Fruit fly (Drosophila melanogaster) whole organism, embryonic: ENCODE results near the gene Srp19.

ENCODE experiments used
- Atf3 ChIP-seq: fragments of 200-800 bp; sonication (Bioruptor generic); optimal IDR thresholded peaks from 3 replicates; lab custom pipeline; 2016; ENCODE audit warnings: missing biosample characterization, missing genetic modification characterization
- CG10959 ChIP-seq: fragments of 200-800 bp; sonication (Bioruptor generic); IDR thresholded peaks from 2 replicates; pipeline ENCODE4 v1.3.6; 2022; ENCODE audit warnings: missing biosample characterization, missing genetic modification characterization
- CG11456 ChIP-seq: fragments of 200-800 bp; sonication (Bioruptor generic); IDR thresholded peaks from 3 replicates; pipeline ENCODE4 v1.3.6; 2022; ENCODE audit warnings: missing biosample characterization, missing genetic modification characterization
- CG12391 ChIP-seq: fragments of 200-800 bp; sonication (Bioruptor generic); optimal IDR thresholded peaks from 3 replicates; lab custom pipeline; 2018; ENCODE audit warnings: missing biosample characterization, mild to moderate bottlenecking, missing genetic modification characterization, moderate library complexity
- CG17802 ChIP-seq: fragments of 200-800 bp; sonication (Bioruptor generic); optimal IDR thresholded peaks from 2 replicates; lab custom pipeline; 2018; ENCODE audit warnings: missing biosample characterization, mild to moderate bottlenecking, missing genetic modification characterization, moderate library complexity
- CG18619 ChIP-seq: fragments of 200-800 bp; sonication (Bioruptor generic); optimal IDR thresholded peaks from 3 replicates; lab custom pipeline; 2017; ENCODE audit warnings: missing biosample characterization, mild to moderate bottlenecking, missing genetic modification characterization
- CG31388 ChIP-seq: fragments of 200-800 bp; sonication (Bioruptor generic); optimal IDR thresholded peaks from 2 replicates; lab custom pipeline; 2016; ENCODE audit warnings: missing biosample characterization, missing genetic modification characterization
- CG4360 ChIP-seq: fragments of 200-800 bp; sonication (Bioruptor generic); IDR thresholded peaks from 2 replicates; pipeline ENCODE4 v1.3.6; 2022; ENCODE audit warnings: missing biosample characterization, missing genetic modification characterization
- CG6683 ChIP-seq: fragments of 200-800 bp; sonication (Bioruptor generic); optimal IDR thresholded peaks from 2 replicates; lab custom pipeline; 2017; ENCODE audit warnings: missing biosample characterization, mild to moderate bottlenecking, missing genetic modification characterization, missing genetic modification reagents
- CG6791 ChIP-seq: fragments of 200-800 bp; sonication (Bioruptor generic); IDR thresholded peaks from 3 replicates; pipeline ENCODE4 v1.3.6; 2022; ENCODE audit warnings: missing biosample characterization, missing genetic modification characterization; ENCODE audit not compliant: partially characterized antibody
- CG7372 ChIP-seq: fragments of 200-800 bp; sonication (Bioruptor generic); IDR thresholded peaks from 2 replicates; pipeline ENCODE4 v1.3.6; 2022; ENCODE audit warnings: missing biosample characterization, missing genetic modification characterization
- CG8290 ChIP-seq, 3 experiments: fragments of 200-800 bp; sonication (Bioruptor generic); optimal IDR thresholded peaks; 2 replicates each; lab custom pipeline; 2016 to 2019; ENCODE audit warnings: missing biosample characterization in 3 of 3, missing genetic modification characterization in 3 of 3, mild to moderate bottlenecking in 2 of 3, moderate library complexity in 1 of 3
- CG9609 ChIP-seq: fragments of 200-800 bp; sonication (Bioruptor generic); optimal IDR thresholded peaks from 3 replicates; lab custom pipeline; 2016; ENCODE audit warnings: missing biosample characterization, missing genetic modification characterization
- CoRest ChIP-seq: fragments of 200-800 bp; sonication (Bioruptor generic); optimal IDR thresholded peaks from 3 replicates; lab custom pipeline; 2018; ENCODE audit warnings: missing biosample characterization, mild to moderate bottlenecking, missing genetic modification characterization, moderate library complexity
- E2f2 ChIP-seq: fragments of 200-800 bp; sonication (Bioruptor generic); IDR thresholded peaks from 2 replicates; pipeline ENCODE4 v1.3.6; 2022; ENCODE audit warnings: missing biosample characterization, missing genetic modification characterization
- ERR ChIP-seq: fragments of 200-800 bp; sonication (Bioruptor generic); optimal IDR thresholded peaks from 2 replicates; lab custom pipeline; 2016; ENCODE audit warnings: missing biosample characterization, missing genetic modification characterization
- H15 ChIP-seq: fragments of 200-800 bp; sonication (Bioruptor generic); IDR thresholded peaks from 3 replicates; pipeline ENCODE4 v1.3.6; 2022; ENCODE audit warnings: missing biosample characterization, missing genetic modification characterization
- HHEX ChIP-seq: fragments of 200-800 bp; sonication (Bioruptor generic); optimal IDR thresholded peaks from 3 replicates; lab custom pipeline; 2017; ENCODE audit warnings: missing biosample characterization, mild to moderate bottlenecking, missing genetic modification characterization, missing genetic modification reagents
- HLH54F ChIP-seq: fragments of 200-800 bp; sonication (Bioruptor generic); optimal IDR thresholded peaks from 3 replicates; lab custom pipeline; 2016; ENCODE audit warnings: missing biosample characterization, missing genetic modification characterization
- Hr78 ChIP-seq, 2 experiments: fragments of 200-800 bp in 1 of 2; fragments of >200 bp in 1 of 2; sonication (Bioruptor generic) in 1 of 2; optimal IDR thresholded peaks; 2 replicates each; lab custom pipeline; 2017 to 2019; ENCODE audit warnings: missing biosample characterization in 2 of 2, missing genetic modification characterization in 2 of 2, mild to moderate bottlenecking in 1 of 2, moderate library complexity in 1 of 2
- Oaz ChIP-seq: fragments of 200-800 bp; sonication (Bioruptor generic); IDR thresholded peaks from 2 replicates; pipeline ENCODE4 v1.3.6; 2022; ENCODE audit warnings: missing biosample characterization, missing genetic modification characterization
- PHDP ChIP-seq: fragments of 200-800 bp; sonication (Bioruptor generic); optimal IDR thresholded peaks from 3 replicates; lab custom pipeline; 2018; ENCODE audit warnings: missing biosample characterization, mild to moderate bottlenecking, missing genetic modification characterization, moderate library complexity
- Ptx1 ChIP-seq: fragments of 200-800 bp; sonication (Bioruptor generic); IDR thresholded peaks from 2 replicates; pipeline ENCODE4 v1.3.6; 2022; ENCODE audit warnings: missing biosample characterization, missing genetic modification characterization
- Rfx ChIP-seq: fragments of 200-800 bp; sonication (Bioruptor generic); IDR thresholded peaks from 2 replicates; pipeline ENCODE4 v1.3.6; 2022; ENCODE audit warnings: missing biosample characterization, missing genetic modification characterization
- Sin3A ChIP-seq: fragments of >200 bp; optimal IDR thresholded peaks from 2 replicates; lab custom pipeline; 2018
- cad ChIP-seq: fragments of >200 bp; optimal IDR thresholded peaks from 2 replicates; lab custom pipeline; 2017; ENCODE audit warnings: missing biosample characterization, missing genetic modification characterization
- corto ChIP-seq: fragments of 200-800 bp; sonication (Bioruptor generic); optimal IDR thresholded peaks from 2 replicates; lab custom pipeline; 2016; ENCODE audit warnings: missing biosample characterization, mild to moderate bottlenecking, missing genetic modification characterization, moderate library complexity
- ewg ChIP-seq: fragments of 200-800 bp; sonication (Bioruptor generic); optimal IDR thresholded peaks from 3 replicates; lab custom pipeline; 2017; ENCODE audit warnings: mild to moderate bottlenecking, missing biosample characterization, missing genetic modification reagents, missing genetic modification characterization
- fu2 ChIP-seq: fragments of 200-800 bp; sonication (Bioruptor generic); optimal IDR thresholded peaks from 2 replicates; lab custom pipeline; 2016; ENCODE audit warnings: missing biosample characterization, missing genetic modification characterization
- gcm ChIP-seq: fragments of 200-800 bp; sonication (Bioruptor generic); optimal IDR thresholded peaks from 2 replicates; lab custom pipeline; 2019; ENCODE audit warnings: missing biosample characterization, mild to moderate bottlenecking, missing genetic modification characterization, moderate library complexity
- gsb ChIP-seq: fragments of 200-800 bp; sonication (Bioruptor generic); IDR thresholded peaks from 2 replicates; pipeline ENCODE4 v1.3.6; 2022; ENCODE audit warnings: missing biosample characterization, missing genetic modification characterization
- jigr1 ChIP-seq: fragments of 200-800 bp; sonication (Bioruptor generic); IDR thresholded peaks from 3 replicates; pipeline ENCODE4 v1.3.6; 2022; ENCODE audit warnings: missing biosample characterization, missing genetic modification characterization
- jumu ChIP-seq: fragments of 200-800 bp; sonication (Bioruptor generic); optimal IDR thresholded peaks from 3 replicates; lab custom pipeline; 2016; ENCODE audit warnings: missing biosample characterization, missing genetic modification characterization
- kni ChIP-seq: fragments of 200-800 bp; sonication (Bioruptor generic); optimal IDR thresholded peaks from 3 replicates; lab custom pipeline; 2017; ENCODE audit warnings: mild to moderate bottlenecking, missing biosample characterization, missing genetic modification reagents, missing genetic modification characterization
- lab ChIP-seq: fragments of 200-800 bp; sonication (Bioruptor generic); optimal IDR thresholded peaks from 3 replicates; lab custom pipeline; 2017; ENCODE audit warnings: missing biosample characterization, missing genetic modification characterization, mild to moderate bottlenecking, moderate library complexity, missing genetic modification reagents
- nau ChIP-seq: fragments of 200-800 bp; sonication (Bioruptor generic); optimal IDR thresholded peaks from 3 replicates; lab custom pipeline; 2017; ENCODE audit warnings: missing biosample characterization, mild to moderate bottlenecking, missing genetic modification characterization, missing genetic modification reagents
- nerfin-2 ChIP-seq: fragments of 200-800 bp; sonication (Bioruptor generic); IDR thresholded peaks from 2 replicates; pipeline ENCODE4 v1.3.6; 2022; ENCODE audit warnings: missing biosample characterization, missing genetic modification characterization; ENCODE audit not compliant: partially characterized antibody
- nmo ChIP-seq: fragments of 200-800 bp; sonication (Bioruptor generic); optimal IDR thresholded peaks from 2 replicates; lab custom pipeline; 2018; ENCODE audit warnings: missing biosample characterization, mild to moderate bottlenecking, missing genetic modification characterization, moderate library complexity
- onecut ChIP-seq: fragments of 200-800 bp; sonication (Bioruptor generic); IDR thresholded peaks from 2 replicates; pipeline ENCODE4 v1.3.6; 2022; ENCODE audit warnings: missing biosample characterization, missing genetic modification characterization
- org-1 ChIP-seq: fragments of 200-800 bp; sonication (Bioruptor generic); optimal IDR thresholded peaks from 2 replicates; lab custom pipeline; 2017; ENCODE audit warnings: missing biosample characterization, missing genetic modification characterization
- p53 ChIP-seq: fragments of 200-800 bp; sonication (Bioruptor generic); optimal IDR thresholded peaks from 2 replicates; lab custom pipeline; 2016; ENCODE audit warnings: missing biosample characterization, missing genetic modification characterization
- pfk ChIP-seq: fragments of 200-800 bp; sonication (Bioruptor generic); optimal IDR thresholded peaks from 2 replicates; lab custom pipeline; 2018; ENCODE audit warnings: missing biosample characterization, mild to moderate bottlenecking, missing genetic modification characterization, moderate library complexity
- pnt ChIP-seq: fragments of 200-800 bp; sonication (Bioruptor generic); optimal IDR thresholded peaks from 3 replicates; lab custom pipeline; 2016; ENCODE audit warnings: missing biosample characterization, missing genetic modification characterization
- prd ChIP-seq, 3 experiments: fragments of >200 bp in 2 of 3; fragments of 200-800 bp in 1 of 3; sonication (Bioruptor generic) in 1 of 3; optimal IDR thresholded peaks in 2 of 3; IDR thresholded peaks in 1 of 3; 2 replicates in 2 of 3; 3 replicates in 1 of 3; pipeline versions ENCODE4 v1.3.6 to Lab custom; 2017 to 2022; ENCODE audit warnings: missing biosample characterization in 1 of 3, missing genetic modification characterization in 1 of 3
- pzg ChIP-seq: fragments of 200-800 bp; sonication (Bioruptor generic); optimal IDR thresholded peaks from 3 replicates; lab custom pipeline; 2018; ENCODE audit warnings: missing biosample characterization, mild to moderate bottlenecking, missing genetic modification characterization, moderate library complexity
- sqz ChIP-seq: fragments of 200-800 bp; sonication (Bioruptor generic); optimal IDR thresholded peaks from 3 replicates; lab custom pipeline; 2018; ENCODE audit warnings: missing biosample characterization, mild to moderate bottlenecking, missing genetic modification characterization
- trem ChIP-seq: fragments of 200-800 bp; optimal IDR thresholded peaks from 3 replicates; lab custom pipeline; 2019; ENCODE audit warnings: missing biosample characterization, mild to moderate bottlenecking, missing genetic modification characterization, moderate library complexity
- vvl ChIP-seq: fragments of 200-800 bp; sonication (Bioruptor generic); IDR thresholded peaks from 2 replicates; pipeline ENCODE4 v1.3.6; 2022; ENCODE audit warnings: missing biosample characterization, missing genetic modification characterization
- zen2 ChIP-seq: fragments of 200-800 bp; sonication (Bioruptor generic); IDR thresholded peaks from 3 replicates; pipeline ENCODE4 v1.3.6; 2022; ENCODE audit warnings: missing biosample characterization, missing genetic modification characterization; ENCODE audit not compliant: partially characterized antibody

Srp19 gene

DNA sequence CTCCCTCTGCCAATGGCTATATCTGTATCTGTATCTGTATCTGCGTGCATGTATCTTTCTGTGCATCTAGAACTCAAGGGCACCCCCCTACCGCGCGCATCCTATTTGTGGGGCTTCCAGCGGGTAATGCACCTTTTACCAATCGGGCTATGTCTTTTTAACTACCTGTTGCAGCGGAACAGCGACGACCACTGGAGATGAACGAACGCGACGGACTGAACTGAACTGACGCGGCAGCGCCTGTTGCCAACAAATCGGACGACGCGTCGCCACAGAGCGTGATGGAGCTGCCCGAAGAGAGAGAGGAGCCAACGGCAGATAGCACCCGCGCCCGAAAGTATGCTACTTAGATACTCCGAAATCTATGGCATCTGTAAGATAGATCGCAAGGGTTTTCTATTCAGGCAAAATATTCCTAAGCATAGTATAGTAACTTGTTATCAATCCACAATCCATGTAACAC is 2.8 kb downstream of the Srp19 start, which contains the start of gene Cln7 (continued):
- TF ChIP-seq CG7372 (GFP tag; lab: Robert Waterston, UW): no peak
- TF ChIP-seq CG11456: no peak
- TF ChIP-seq ERR: peak; percentile 22
- TF ChIP-seq ewg (GFP tag; lab: Kevin White, UChicago): no peak
- TF ChIP-seq pzg (GFP tag; lab: Kevin White, UChicago): no peak
- peak; percentile 69; the same call in 2 of the 3 replicates for TF ChIP-seq CG6791 (GFP tag; lab: Robert Waterston, UW)
- TF ChIP-seq vvl (GFP tag; lab: Robert Waterston, UW): peak; percentile 61; the same call in 1 of the 2 replicates
- TF ChIP-seq cad (GFP tag; lab: Kevin White, UChicago): no peak
- TF ChIP-seq Hr78 (GFP tag; optimal IDR thresholded peaks at IDR 0.05; lab: Kevin White, UChicago): peak in 1 of 2 experiments; percentile 11
- peak; percentile 39 for TF ChIP-seq sqz (GFP tag; lab: Kevin White, UChicago)
- TF ChIP-seq zen2 (GFP tag; lab: Robert Waterston, UW): no peak
- no peak for TF ChIP-seq CG18619
- TF ChIP-seq PHDP (tag; lab: Kevin White, UChicago): peak; percentile 50
- TF ChIP-seq Oaz (GFP tag; lab: Robert Waterston, UW): no peak
- TF ChIP-seq H15 (GFP tag; lab: Robert Waterston, UW): no peak
- TF ChIP-seq pfk (GFP tag; lab: Kevin White, UChicago): peak; percentile 8
- peak; percentile 2 for TF ChIP-seq CG6683
- no peak for TF ChIP-seq Atf3 (GFP tag; lab: Kevin White, UChicago)
- no peak for TF ChIP-seq CoRest (tag; lab: Kevin White, UChicago)
- peak; percentile 35; the same call in 1 of the 2 replicates for TF ChIP-seq gsb (GFP tag; lab: Robert Waterston, UW)
- TF ChIP-seq jumu (GFP tag; lab: Kevin White, UChicago): peak; percentile 14
- peak; percentile 89 for TF ChIP-seq kni (GFP tag; lab: Kevin White, UChicago)
- TF ChIP-seq nerfin-2 (GFP tag; lab: Robert Waterston, UW): no peak
- TF ChIP-seq pnt (GFP tag; lab: Kevin White, UChicago): no peak
- no peak for TF ChIP-seq Sin3A
- TF ChIP-seq prd (optimal IDR thresholded peaks at IDR 0.05; lab: Kevin White, UChicago): no peak
- TF ChIP-seq prd (GFP tag; IDR thresholded peaks at IDR 0.05; lab: Robert Waterston, UW): no peak
- TF ChIP-seq CG17802 (tag; lab: Kevin White, UChicago): no peak
- TF ChIP-seq CG31388: no peak
- TF ChIP-seq onecut (GFP tag; lab: Robert Waterston, UW): peak; percentile 55
- TF ChIP-seq Rfx (GFP tag; lab: Robert Waterston, UW): peak; percentile 55
- TF ChIP-seq org-1 (GFP tag; lab: Kevin White, UChicago): no peak
- TF ChIP-seq CG12391 (tag; lab: Kevin White, UChicago): peak; percentile 12
- TF ChIP-seq CG10959 (GFP tag; lab: Robert Waterston, UW): no peak
- no peak for TF ChIP-seq p53 (GFP tag; lab: Kevin White, UChicago)
- no peak for TF ChIP-seq fu2 (GFP tag; lab: Kevin White, UChicago)
- TF ChIP-seq E2f2 (GFP tag; lab: Robert Waterston, UW): peak; percentile 42; the same call in 1 of the 2 replicates
- TF ChIP-seq CG8290 (GFP tag; optimal IDR thresholded peaks at IDR 0.05; lab: Kevin White, UChicago): peak; percentile 73
- peak; percentile 73 to 93 for TF ChIP-seq CG8290 (tag; optimal IDR thresholded peaks at IDR 0.05; lab: Kevin White, UChicago)
- 0 out of 2 replicates have a peak, but pooled peaks have one; percentile 9 for TF ChIP-seq CG4360 (GFP tag; lab: Robert Waterston, UW)
- TF ChIP-seq HLH54F: no peak
- no peak for TF ChIP-seq CG9609 (GFP tag; lab: Kevin White, UChicago)
- TF ChIP-seq HHEX: no peak
- TF ChIP-seq gcm (GFP tag; lab: Kevin White, UChicago): peak; percentile 43
- no peak for TF ChIP-seq nmo (GFP tag; lab: Kevin White, UChicago)
- no peak for TF ChIP-seq Ptx1 (GFP tag; lab: Robert Waterston, UW)
- TF ChIP-seq trem: peak; percentile 31
- TF ChIP-seq nau (GFP tag; lab: Kevin White, UChicago): no peak
- no peak for TF ChIP-seq corto
- TF ChIP-seq lab (GFP tag; lab: Kevin White, UChicago): peak; percentile 59
- TF ChIP-seq jigr1 (GFP tag; lab: Robert Waterston, UW): no peak
